Fruit fly (Drosophila melanogaster): ENCODE data around the gene CG43844.
A peak's percentile ranks its signal among the peaks of the same experiment; 100 is the strongest.

dm6 chr3R:21887588-21888007 is 1.7 kb upstream of the CG43844 start:
- TF ChIP-seq CG3919 (GFP tag; optimal IDR thresholded peaks at IDR 0.05) (peak; percentile 66), CG10631 (GFP tag; optimal IDR thresholded peaks at IDR 0.05) (peak; percentile 25), Blimp-1 (GFP tag; optimal IDR thresholded peaks at IDR 0.05) (peak; percentile 19), CG6163 (GFP tag; IDR thresholded peaks at IDR 0.05) (peak; percentile 56), Sox14 (GFP tag; optimal IDR thresholded peaks at IDR 0.05) (peak; percentile 47), CG4318 (GFP tag; optimal IDR thresholded peaks at IDR 0.05) (no peak), lz (GFP tag; optimal IDR thresholded peaks at IDR 0.05) (peak; percentile 69), Hr39 (GFP tag; optimal IDR thresholded peaks at IDR 0.05) (no peak), CG6854 (GFP tag; optimal IDR thresholded peaks at IDR 0.05) (no peak), esn (GFP tag; optimal IDR thresholded peaks at IDR 0.05) (peak; percentile 71)

All from whole organism, prepupa.